Worm (Caenorhabditis elegans) whole organism, mixed stage, embryonic: ENCODE measurements around the gene B0507.7.
"Not testable (repeated sequence)": the region's sequence is repeated elsewhere in the genome, so short reads cannot be mapped to it uniquely, and the experiment has no call there.

Source experiments
- ces-1 ChIP-seq: fragments of 150-350 bp; optimal IDR thresholded peaks from 2 replicates; lab custom pipeline; 2014; ENCODE audit warnings: missing biosample characterization, missing genetic modification reagents, missing genetic modification characterization
- hlh-1 ChIP-seq: fragments of 150-350 bp; optimal IDR thresholded peaks from 2 replicates; lab custom pipeline; 2014; ENCODE audit warnings: missing biosample characterization, missing genetic modification reagents, missing genetic modification characterization
- lin-13 ChIP-seq: fragments of 150-350 bp; optimal IDR thresholded peaks from 2 replicates; lab custom pipeline; 2014; ENCODE audit warnings: missing biosample characterization, missing genetic modification characterization
- snpc-4 ChIP-seq: fragments of 150-350 bp; optimal IDR thresholded peaks from 2 replicates; lab custom pipeline; 2014; ENCODE audit warnings: missing biosample characterization, missing genetic modification characterization
- sptf-1 ChIP-seq: sonication (generic microtip); optimal IDR thresholded peaks from 2 replicates; lab custom pipeline; 2017; ENCODE audit warnings: mild to moderate bottlenecking, missing genetic modification characterization, moderate library complexity, missing compliant biosample characterization
- unc-62 ChIP-seq: fragments of 150-350 bp; optimal IDR thresholded peaks from 2 replicates; lab custom pipeline; 2014; ENCODE audit warnings: missing biosample characterization, missing genetic modification reagents, missing genetic modification characterization

DNA sequence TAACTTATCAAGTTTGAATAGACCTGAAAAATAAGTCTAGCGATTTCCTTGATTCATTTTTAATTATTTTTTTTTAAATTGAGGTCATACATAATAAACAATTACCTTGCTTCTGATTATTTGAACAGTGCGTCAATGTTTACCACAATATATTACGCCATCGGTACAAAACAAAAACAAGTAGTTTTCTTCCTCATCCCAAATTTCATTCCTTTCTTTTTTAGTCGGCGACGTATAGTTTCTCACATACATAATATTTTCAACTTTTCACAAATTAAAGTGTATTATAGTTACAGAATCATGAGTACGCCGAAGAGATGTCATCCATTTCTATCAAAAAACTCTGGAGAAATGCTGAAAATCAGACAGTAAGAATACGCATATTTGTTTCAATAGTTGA, 32.3 kb downstream of the B0507.7 start, which contains the start of gene droe-8:
- TF ChIP-seq ces-1; hlh-1 (tag; lab: Kevin White, UChicago); snpc-4; lin-13 (tag; lab: Kevin White, UChicago); sptf-1 (tag; lab: Kevin White, UChicago); unc-62 (GFP tag; lab: Kevin White, UChicago): not testable (repeated sequence)
